Fruit fly (Drosophila melanogaster): ENCODE data around the gene eIF3a.

Gene eIF3a

dm6 chr3R:4478220-4479037, 44.7 kb upstream of the eIF3a start (continued):
- peak; percentile 99 for TF ChIP-seq CG3163 (GFP tag; optimal IDR thresholded peaks at IDR 0.05)
- peak; percentile 37 for TF ChIP-seq trh (GFP tag; optimal IDR thresholded peaks at IDR 0.05)
- peak; percentile 82 for TF ChIP-seq Nf-YA (GFP tag; IDR thresholded peaks at IDR 0.05)
- TF ChIP-seq CG4404 (GFP tag; IDR thresholded peaks at IDR 0.05) = peak; percentile 12; the same call in 1 of the 2 replicates
- TF ChIP-seq NK7.1 (GFP tag; optimal IDR thresholded peaks at IDR 0.05) = peak; percentile 80
- TF ChIP-seq Meics (GFP tag; optimal IDR thresholded peaks at IDR 0.05) = peak; percentile 90
- no peak for TF ChIP-seq Sry-β (GFP tag; optimal IDR thresholded peaks at IDR 0.05)
- TF ChIP-seq CG12219 (GFP tag; optimal IDR thresholded peaks at IDR 0.05) = peak; percentile 87
- peak; percentile 1 for TF ChIP-seq CG14965 (GFP tag; optimal IDR thresholded peaks at IDR 0.05; ENCODE audit: borderline replicate concordance)
- peak; percentile 88 for TF ChIP-seq gce (GFP tag; IDR thresholded peaks at IDR 0.05)
- peak; percentile 33 for TF ChIP-seq Nf-YC (tag; optimal IDR thresholded peaks at IDR 0.05)
- TF ChIP-seq B-H2 (GFP tag; optimal IDR thresholded peaks at IDR 0.05) = peak; percentile 47
- TF ChIP-seq zen2 (GFP tag; IDR thresholded peaks at IDR 0.05; ENCODE audit: partially characterized antibody) = peak; percentile 42; the same call in 1 of the 3 replicates
- TF ChIP-seq Hey (tag; optimal IDR thresholded peaks at IDR 0.05) = peak; percentile 12
- peak; percentile 22 for TF ChIP-seq CG10565 (GFP tag; optimal IDR thresholded peaks at IDR 0.05)
- peak; percentile 44 for TF ChIP-seq CG4617 (GFP tag; optimal IDR thresholded peaks at IDR 0.05; ENCODE audit: borderline replicate concordance)
- peak; percentile 85 for TF ChIP-seq pros (GFP tag; optimal IDR thresholded peaks at IDR 0.05)
- TF ChIP-seq Chrac-16 (GFP tag; optimal IDR thresholded peaks at IDR 0.05) = peak; percentile 88
- TF ChIP-seq Jarid2 (GFP tag; optimal IDR thresholded peaks at IDR 0.05) = peak; percentile 37
- TF ChIP-seq CG17612 (GFP tag; IDR thresholded peaks at IDR 0.05) = peak; percentile 75
- TF ChIP-seq Atf6 (GFP tag; IDR thresholded peaks at IDR 0.05) = peak; percentile 92
- TF ChIP-seq CG31224 (GFP tag; IDR thresholded peaks at IDR 0.05) = peak; percentile 76
- TF ChIP-seq CG16779 (GFP tag; IDR thresholded peaks at IDR 0.05) = peak; percentile 96
- TF ChIP-seq fd3F (GFP tag; optimal IDR thresholded peaks at IDR 0.05) = peak; percentile 73
- peak; percentile 70 for TF ChIP-seq nom (GFP tag; optimal IDR thresholded peaks at IDR 0.05)
- 0 out of 2 replicates have a peak, but pooled peaks have one; percentile 15 for TF ChIP-seq CkIIα-i1 (GFP tag; IDR thresholded peaks at IDR 0.05)
- TF ChIP-seq CG3838 (GFP tag; optimal IDR thresholded peaks at IDR 0.05) = peak; percentile 69
- TF ChIP-seq croc (GFP tag; conservative IDR thresholded peaks at IDR 0.05) = 0 out of 3 replicates have a peak, but pooled peaks have one; percentile 22
- TF ChIP-seq CG2678 (tag; optimal IDR thresholded peaks at IDR 0.05) = peak; percentile 84
- 0 out of 3 replicates have a peak, but pooled peaks have one; percentile 41 for TF ChIP-seq z (GFP tag; IDR thresholded peaks at IDR 0.05)
- peak; percentile 71 for TF ChIP-seq CG10267 (tag; optimal IDR thresholded peaks at IDR 0.05)
- TF ChIP-seq CG11085 (GFP tag; IDR thresholded peaks at IDR 0.05) = peak; percentile 77
- TF ChIP-seq sc (optimal IDR thresholded peaks at IDR 0.05) = no peak
- TF ChIP-seq sc (GFP tag; optimal IDR thresholded peaks at IDR 0.05) = peak; percentile 60
- TF ChIP-seq CG14710 (tag; optimal IDR thresholded peaks at IDR 0.05) = peak; percentile 60
- TF ChIP-seq NfI (GFP tag; optimal IDR thresholded peaks at IDR 0.05) = peak; percentile 87
- TF ChIP-seq sisA (GFP tag; IDR thresholded peaks at IDR 0.05) = peak; percentile 86
- peak; percentile 62 for TF ChIP-seq repo (GFP tag; optimal IDR thresholded peaks at IDR 0.05)
- peak in 1 of 3 experiments; percentile 60 for TF ChIP-seq lola (GFP tag; optimal IDR thresholded peaks at IDR 0.05)
- peak; percentile 89 for TF ChIP-seq Hmr (GFP tag; optimal IDR thresholded peaks at IDR 0.05)
- TF ChIP-seq da (GFP tag; optimal IDR thresholded peaks at IDR 0.05) = peak; percentile 9
- no peak for TF ChIP-seq Tbp (GFP tag; optimal IDR thresholded peaks at IDR 0.05)
- peak; percentile 71 for TF ChIP-seq Oaz (GFP tag; IDR thresholded peaks at IDR 0.05)
- TF ChIP-seq CG7372 (GFP tag; IDR thresholded peaks at IDR 0.05) = peak; percentile 62
- TF ChIP-seq nmo (GFP tag; optimal IDR thresholded peaks at IDR 0.05) = peak; percentile 78
- peak; percentile 77 for TF ChIP-seq bcd (GFP tag; optimal IDR thresholded peaks at IDR 0.05)
- TF ChIP-seq CG18764 (GFP tag; optimal IDR thresholded peaks at IDR 0.05) = peak; percentile 70
- no peak for TF ChIP-seq h (optimal IDR thresholded peaks at IDR 0.05)
- no peak for TF ChIP-seq Lpt (GFP tag; optimal IDR thresholded peaks at IDR 0.05)

Data from whole organism, embryonic.